Worm (Caenorhabditis elegans): ENCODE measurements around the gene Y39A1A.3.

DNA sequence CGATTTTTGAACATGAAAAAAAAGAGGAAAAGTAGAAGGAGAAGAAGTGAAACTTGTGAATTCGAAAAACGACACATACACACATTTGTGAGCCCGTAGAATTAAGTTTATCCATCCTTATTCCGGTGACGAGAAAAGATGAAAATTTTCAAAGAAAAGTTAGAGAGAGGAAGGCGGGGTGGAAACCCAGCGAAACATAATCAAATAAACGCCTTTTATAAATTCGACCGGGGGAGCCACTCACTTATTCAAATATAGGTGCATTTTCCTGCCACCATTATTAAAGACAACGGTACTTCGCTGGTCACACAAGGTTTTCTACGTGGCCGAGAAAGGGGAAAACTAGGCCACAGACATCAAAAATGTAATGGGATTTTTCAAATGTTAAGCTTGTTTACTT lies 12.8 kb downstream of the Y39A1A.3 start:
- TF ChIP-seq bed-3 (GFP tag; optimal IDR thresholded peaks at IDR 0.05) (no peak), nhr-28 (tag; optimal IDR thresholded peaks at IDR 0.05) (no peak), unc-62 (GFP tag; optimal IDR thresholded peaks at IDR 0.05) (no peak), mep-1 (tag; optimal IDR thresholded peaks at IDR 0.05) (no peak), nhr-237 (tag; optimal IDR thresholded peaks at IDR 0.05) (no peak), blmp-1 (tag; optimal IDR thresholded peaks at IDR 0.05) (no peak), mab-5 (tag; optimal IDR thresholded peaks at IDR 0.05) (no peak), elt-3 (tag; optimal IDR thresholded peaks at IDR 0.05) (no peak), ham-2 (GFP tag; optimal IDR thresholded peaks at IDR 0.05) (no peak), lsy-2 (tag; optimal IDR thresholded peaks at IDR 0.05) (no peak), lin-13 (tag; optimal IDR thresholded peaks at IDR 0.05) (no peak), sem-2 (GFP tag; optimal IDR thresholded peaks at IDR 0.05) (no peak)
